Fruit fly (Drosophila melanogaster) whole organism, wandering third instar larva: ENCODE data around the gene Gr77a.

ENCODE experiments used
- CG9705 ChIP-seq: fragments of 200-800 bp; sonication (Bioruptor generic); optimal IDR thresholded peaks from 2 replicates; lab custom pipeline; 2018; ENCODE audit warnings: missing biosample characterization, mild to moderate bottlenecking, missing genetic modification characterization
- CrebA ChIP-seq: fragments of 200-800 bp; sonication (Bioruptor generic); optimal IDR thresholded peaks from 2 replicates; lab custom pipeline; 2016; ENCODE audit warnings: missing biosample characterization, mild to moderate bottlenecking, missing genetic modification characterization, borderline replicate concordance
- Mio ChIP-seq: sonication (Bioruptor generic); optimal IDR thresholded peaks from 2 replicates; lab custom pipeline; 2016; ENCODE audit warnings: missing biosample characterization, missing genetic modification characterization
- br ChIP-seq: fragments of 200-800 bp; sonication (Bioruptor generic); optimal IDR thresholded peaks from 2 replicates; lab custom pipeline; 2016; ENCODE audit warnings: missing biosample characterization, missing genetic modification characterization
- dl ChIP-seq, 2 experiments: fragments of 175-275, 200-275 bp in 1 of 2; fragments of 200-275 bp in 1 of 2; sonication (Bioruptor generic); optimal IDR thresholded peaks; lab custom pipeline; 2018; ENCODE audit warnings: mild to moderate bottlenecking in 2 of 2, missing biosample characterization in 2 of 2, missing genetic modification characterization in 2 of 2, moderate library complexity in 2 of 2; ENCODE audit not compliant: partially characterized antibody in 2 of 2, insufficient read depth in 1 of 2
- pan ChIP-seq: fragments of >200 bp; optimal IDR thresholded peaks from 2 replicates; lab custom pipeline; 2017
- psq ChIP-seq: fragments of 200-800 bp; sonication (Bioruptor generic); optimal IDR thresholded peaks from 3 replicates; lab custom pipeline; 2017; ENCODE audit warnings: missing biosample characterization, mild to moderate bottlenecking, missing genetic modification characterization, moderate library complexity

DNA sequence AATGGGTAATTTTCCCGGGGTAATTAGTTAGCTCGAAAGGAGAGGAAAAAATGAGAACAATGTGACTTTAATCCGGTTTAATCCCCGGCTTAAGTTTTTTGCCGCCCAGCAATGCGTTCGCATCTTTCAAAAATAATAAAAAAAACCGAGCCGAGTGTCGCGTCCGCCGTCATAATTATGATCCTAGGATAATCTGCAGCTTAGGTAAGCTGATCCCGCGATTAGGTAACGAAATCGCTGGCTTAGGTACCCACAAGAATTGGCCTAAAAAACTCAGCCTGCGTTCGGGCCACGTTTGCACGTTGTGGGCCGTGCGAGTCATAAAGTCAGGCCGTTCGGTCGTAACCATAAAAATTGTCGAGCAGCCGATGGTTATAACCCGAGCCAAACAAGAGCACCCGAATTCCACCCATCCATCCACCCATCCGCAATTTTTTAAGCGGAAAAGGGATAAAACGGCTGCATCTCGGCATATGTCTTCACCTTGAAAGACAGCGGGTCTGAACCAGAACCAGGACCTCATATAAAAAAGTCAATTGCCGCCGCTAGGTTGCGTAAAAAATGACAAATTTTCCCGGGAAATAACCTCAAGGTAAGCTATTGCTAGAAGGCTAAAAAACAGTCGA is 42.0 kb downstream of the Gr77a start:
- TF ChIP-seq CrebA (no peak), dl (GFP tag; optimal IDR thresholded peaks at IDR 0.05; lab: Kevin White, UChicago; ENCODE audit: insufficient read depth in 1 of 2, partially characterized antibody in 2 of 2) (no peak), pan (no peak), psq (GFP tag; lab: Kevin White, UChicago) (no peak), CG9705 (GFP tag; lab: Kevin White, UChicago) (no peak), Mio (no peak), br (GFP tag; lab: Kevin White, UChicago) (no peak)
